Worm (Caenorhabditis elegans) whole organism, L3 larva: Measurements from ENCODE around the gene mev-1.

Experiments used
- aly-2 ChIP-seq: fragments of 150-350 bp; optimal IDR thresholded peaks from 2 replicates; lab custom pipeline; 2014; ENCODE audit warnings: missing biosample characterization, missing genetic modification characterization
- ceh-82 ChIP-seq: fragments of 150-350 bp; optimal IDR thresholded peaks from 2 replicates; lab custom pipeline; 2014; ENCODE audit warnings: missing biosample characterization, missing genetic modification characterization
- elt-3 ChIP-seq, 3 experiments: fragments of 150-350 bp in 1 of 3; sonication (generic microtip) in 2 of 3; optimal IDR thresholded peaks; 2 replicates in 2 of 3; 4 replicates in 1 of 3; lab custom pipeline; 2014 to 2017; ENCODE audit warnings: missing biosample characterization in 3 of 3, missing genetic modification characterization in 3 of 3
- nfya-1 ChIP-seq: sonication (generic microtip); optimal IDR thresholded peaks from 2 replicates; lab custom pipeline; 2017; ENCODE audit warnings: missing genetic modification characterization, mild to moderate bottlenecking, missing compliant biosample characterization, antibody characterized with exemption, moderate library complexity; ENCODE audit not compliant: insufficient read depth
- skn-1 ChIP-seq: fragments of 150-350 bp; optimal IDR thresholded peaks from 2 replicates; lab custom pipeline; 2014; ENCODE audit warnings: missing biosample characterization, missing genetic modification characterization
- snpc-4 ChIP-seq: fragments of 150-350 bp; optimal IDR thresholded peaks from 2 replicates; lab custom pipeline; 2014; ENCODE audit warnings: missing biosample characterization, missing genetic modification characterization
- ztf-11 ChIP-seq: fragments of 150-350 bp; optimal IDR thresholded peaks from 2 replicates; lab custom pipeline; 2014; ENCODE audit warnings: missing biosample characterization, missing genetic modification characterization

- TF ChIP-seq nfya-1 (no peak), elt-3 (tag; optimal IDR thresholded peaks at IDR 0.05; lab: Kevin White, UChicago) (no peak), skn-1 (tag; lab: Kevin White, UChicago) (no peak), ceh-82 (no peak), ztf-11 (tag; lab: Kevin White, UChicago) (no peak), aly-2 (tag; lab: Kevin White, UChicago) (no peak), snpc-4 (tag; lab: Kevin White, UChicago) (no peak)
Observed at ce11 chrIII:10294837-10295236, 39.2 kb upstream of the mev-1 start, which contains the start of gene vglu-2.
